Worm (Caenorhabditis elegans): ENCODE results near the gene F56A8.8.
"Not testable (repeated sequence)": the region's sequence is repeated elsewhere in the genome, so short reads cannot be mapped to it uniquely, and the experiment has no call there.

Gene F56A8.8

DNA sequence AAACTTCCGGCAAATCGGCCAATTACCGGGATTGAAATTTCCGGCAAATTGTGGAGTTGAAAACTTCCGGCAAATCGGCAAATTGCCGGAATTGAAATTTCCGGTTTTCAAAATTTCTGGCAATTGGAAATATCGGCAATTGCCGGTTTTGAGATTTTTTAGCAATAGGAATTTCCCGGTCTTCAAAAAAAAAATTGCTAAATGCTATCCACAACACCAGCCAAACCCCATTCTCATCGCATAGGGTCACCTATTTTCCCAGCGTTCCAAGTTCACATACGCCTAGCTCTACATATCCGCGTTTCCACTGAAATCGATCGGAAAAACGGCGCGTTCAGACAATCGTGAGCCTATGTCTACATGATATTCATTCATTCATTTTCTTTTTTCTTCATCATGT, at the start of gene F56A8.8:
TSS of gene F56A8.8 (plus strand) at position 301 of the 400 bp plus-strand sequence.
- TF ChIP-seq egl-27 (tag; optimal IDR thresholded peaks at IDR 0.05) (no peak), pha-4 (GFP tag; IDR thresholded peaks at IDR 0.05) (0 out of 2 replicates have a peak, but pooled peaks have one; percentile 32), pha-4 (tag; optimal IDR thresholded peaks at IDR 0.05) (no peak), ceh-20 (GFP tag; IDR thresholded peaks at IDR 0.05) (0 out of 2 replicates have a peak, but pooled peaks have one; percentile 8), pqm-1 (tag; optimal IDR thresholded peaks at IDR 0.05) (no peak)

DNA sequence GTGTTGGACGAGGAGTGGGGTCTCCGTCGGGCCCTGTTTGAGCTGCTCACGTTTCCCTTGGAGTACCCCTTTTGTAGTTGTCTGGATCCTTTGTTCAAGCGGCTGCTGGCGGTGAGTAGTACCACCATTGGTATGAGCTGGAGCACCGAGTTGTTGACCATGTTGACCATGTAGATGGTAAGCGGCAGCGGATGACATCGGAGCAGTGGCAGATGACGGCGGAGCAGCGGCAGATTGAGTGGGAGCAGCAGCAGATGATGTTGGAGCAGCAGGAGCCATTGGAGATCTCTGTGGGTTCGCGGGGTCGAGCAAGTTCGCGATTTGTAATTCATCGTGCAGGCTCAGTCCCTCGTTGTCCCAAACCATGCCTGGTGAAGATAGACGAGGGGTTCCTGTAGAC, 49.3 kb upstream of the F56A8.8 start:
- peak; percentile 72 for TF ChIP-seq set-16 (GFP tag; IDR thresholded peaks at IDR 0.05)

DNA sequence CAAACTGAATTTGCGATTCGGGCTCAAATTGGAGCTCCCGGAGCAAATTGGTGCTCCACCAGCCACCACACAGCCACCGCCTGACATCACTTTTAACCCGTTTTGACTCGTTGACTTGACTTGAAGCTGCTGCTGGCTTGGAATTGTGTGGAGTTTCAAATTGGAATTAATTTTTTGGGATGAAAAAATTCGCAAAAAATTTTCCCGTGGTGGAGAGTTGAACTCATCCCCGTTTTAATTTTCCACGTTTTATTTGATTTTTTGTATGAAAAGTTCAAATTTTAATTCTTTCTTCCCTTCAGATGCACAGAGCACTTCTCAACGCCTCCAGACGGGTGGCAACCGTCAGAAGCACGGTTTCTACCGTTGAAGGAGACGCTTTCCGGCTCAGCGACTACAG, 40.2 kb upstream of the F56A8.8 start, which contains the start of gene Y43F4A.4:
TSS of gene Y43F4A.4 (plus strand) at position 301 of the 400 bp plus-strand sequence.
- not testable (repeated sequence) for TF ChIP-seq lim-7 (GFP tag; IDR thresholded peaks at IDR 0.05); aha-1 (tag); rbr-2 (tag; optimal IDR thresholded peaks at IDR 0.05)

DNA sequence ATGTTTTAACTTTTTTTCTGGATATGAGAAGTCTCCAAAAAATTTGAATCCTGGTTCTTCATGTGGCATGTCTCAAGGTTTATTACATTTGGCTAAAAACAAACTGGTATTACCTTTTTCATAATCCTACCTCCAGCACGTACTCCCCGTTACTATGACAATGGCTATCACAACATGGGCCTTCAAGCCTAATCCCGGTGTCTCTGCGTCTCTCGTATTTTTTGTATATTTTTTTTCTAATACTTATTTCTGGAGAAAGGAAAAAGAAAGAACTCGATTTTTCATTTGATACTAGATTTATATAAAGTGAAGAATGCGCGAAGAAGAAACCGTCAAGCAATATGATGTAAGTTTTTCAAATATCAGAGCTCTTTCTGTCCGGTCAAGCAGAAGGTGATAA, 39.3 kb upstream of the F56A8.8 start, which contains the start of gene anoh-1:
TSS of gene anoh-1 (plus strand) at position 301 of the 400 bp plus-strand sequence.
- TF ChIP-seq pqm-1 (tag; optimal IDR thresholded peaks at IDR 0.05) (no peak), daf-16 (GFP tag; optimal IDR thresholded peaks at IDR 0.05) (no peak), daf-16 (tag; optimal IDR thresholded peaks at IDR 0.05) (no peak), snpc-4 (tag; optimal IDR thresholded peaks at IDR 0.05) (no peak), dpl-1 (GFP tag; optimal IDR thresholded peaks at IDR 0.05) (no peak), daf-12 (tag; optimal IDR thresholded peaks at IDR 0.05) (no peak), dmd-9 (GFP tag; IDR thresholded peaks at IDR 0.05) (no peak), tra-1 (GFP tag; IDR thresholded peaks at IDR 0.05) (no peak), lim-7 (GFP tag; IDR thresholded peaks at IDR 0.05) (no peak), zip-11 (GFP tag; IDR thresholded peaks at IDR 0.05) (no peak)

ce11 chrIII:13254178-13254725, 31.3 kb upstream of the F56A8.8 start, which contains the start of gene F56A8.9:
Gene F56A8.9, plus strand, starts transcription at chrIII:13254675.
- no peak for TF ChIP-seq Y105C5A.15 (GFP tag; IDR thresholded peaks at IDR 0.05)
- no peak for TF ChIP-seq daf-16 (GFP tag; optimal IDR thresholded peaks at IDR 0.05)
- peak; percentile 66 for TF ChIP-seq daf-16 (tag; optimal IDR thresholded peaks at IDR 0.05)

DNA sequence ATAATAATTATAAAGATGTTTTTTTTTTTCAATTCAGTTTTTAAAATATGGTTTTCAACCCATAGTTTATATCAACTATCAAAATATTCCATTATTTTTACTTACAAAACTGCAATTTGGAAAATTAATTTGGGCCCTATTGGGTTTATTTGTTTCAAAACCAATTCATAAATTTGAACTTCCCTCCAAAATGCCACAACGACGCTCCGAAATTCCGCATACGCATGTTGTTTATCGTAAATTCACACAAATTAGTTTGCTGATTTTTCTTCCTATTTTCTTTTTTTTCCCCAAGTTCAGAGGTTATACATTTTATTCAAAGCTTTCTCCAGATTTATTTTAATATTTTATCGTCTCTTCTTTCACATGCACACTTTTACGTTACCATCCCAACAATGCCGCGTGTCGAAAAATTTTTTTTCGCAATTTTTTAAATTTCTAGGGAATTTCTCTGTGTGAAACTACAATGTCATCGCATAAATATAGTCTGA, 29.0 kb upstream of the F56A8.8 start, which contains the start of gene F56A8.3:
TSS of gene F56A8.3 (plus strand) at position 441 of the 491 bp plus-strand sequence.
- TF ChIP-seq hlh-30 (tag; optimal IDR thresholded peaks at IDR 0.05; ENCODE audit: insufficient read depth) (peak; percentile 53), lim-7 (GFP tag; IDR thresholded peaks at IDR 0.05) (no peak), ceh-82 (tag; optimal IDR thresholded peaks at IDR 0.05) (no peak), cey-2 (tag; optimal IDR thresholded peaks at IDR 0.05; ENCODE audit: borderline replicate concordance, insufficient read depth) (no peak), madf-9 (GFP tag; conservative IDR thresholded peaks at IDR 0.05) (no peak), nhr-237 (tag; optimal IDR thresholded peaks at IDR 0.05) (no peak), unc-130 (GFP tag; optimal IDR thresholded peaks at IDR 0.05) (no peak), lin-29 (GFP tag; IDR thresholded peaks at IDR 0.05) (no peak), nhr-41 (GFP tag; IDR thresholded peaks at IDR 0.05) (no peak), mep-1 (tag; optimal IDR thresholded peaks at IDR 0.05) (no peak), jun-1 (tag; optimal IDR thresholded peaks at IDR 0.05) (peak; percentile 4), lir-3 (tag; optimal IDR thresholded peaks at IDR 0.05) (no peak), ceh-44 (GFP tag; IDR thresholded peaks at IDR 0.05) (no peak), ZK337.2 (GFP tag; IDR thresholded peaks at IDR 0.05) (no peak), egl-27 (tag; optimal IDR thresholded peaks at IDR 0.05) (no peak), mes-2 (tag; optimal IDR thresholded peaks at IDR 0.05; ENCODE audit: poor library complexity, severe bottlenecking) (peak; percentile 85), zfp-3 (GFP tag; conservative IDR thresholded peaks at IDR 0.05) (0 out of 2 replicates have a peak, but pooled peaks have one; percentile 10), ceh-32 (tag; optimal IDR thresholded peaks at IDR 0.05; ENCODE audit: poor library complexity) (no peak), daf-12 (tag; optimal IDR thresholded peaks at IDR 0.05) (no peak), hif-1 (tag; optimal IDR thresholded peaks at IDR 0.05) (no peak), zip-2 (tag; optimal IDR thresholded peaks at IDR 0.05) (no peak), Y5F2A.4 (GFP tag; optimal IDR thresholded peaks at IDR 0.05) (no peak), pqm-1 (tag; optimal IDR thresholded peaks at IDR 0.05) (no peak), lsy-2 (tag; optimal IDR thresholded peaks at IDR 0.05) (peak; percentile 37 to 86), lin-38 (GFP tag; IDR thresholded peaks at IDR 0.05) (no peak; the same call in 1 of the 2 replicates), mdt-29 (GFP tag; IDR thresholded peaks at IDR 0.05) (no peak)

All from whole organism, L4 larva.